Worm (Caenorhabditis elegans) whole organism, mixed stage, embryonic: ENCODE data around the gene nsun-5.
A peak's percentile ranks its signal among the peaks of the same experiment; 100 is the strongest.
"Not testable (repeated sequence)": the region's sequence is repeated elsewhere in the genome, so short reads cannot be mapped to it uniquely, and the experiment has no call there.

Experiments
- M03D4.4 ChIP-seq: sonication (generic microtip); optimal IDR thresholded peaks from 2 replicates; lab custom pipeline; 2017; ENCODE audit warnings: mild to moderate bottlenecking, missing genetic modification characterization, missing compliant biosample characterization
- blmp-1 ChIP-seq: fragments of 150-350 bp; optimal IDR thresholded peaks from 2 replicates; lab custom pipeline; 2014; ENCODE audit warnings: missing biosample characterization, missing genetic modification characterization
- ceh-39 ChIP-seq: fragments of 150-350 bp; optimal IDR thresholded peaks from 2 replicates; lab custom pipeline; 2014; ENCODE audit warnings: missing biosample characterization, missing genetic modification characterization
- ceh-83 ChIP-seq: fragments of 200-800 bp; sonication (Bioruptor generic); optimal IDR thresholded peaks from 2 replicates; lab custom pipeline; 2018; ENCODE audit warnings: mild to moderate bottlenecking, missing genetic modification characterization, missing compliant biosample characterization
- ces-1 ChIP-seq: fragments of 150-350 bp; optimal IDR thresholded peaks from 2 replicates; lab custom pipeline; 2014; ENCODE audit warnings: missing biosample characterization, missing genetic modification reagents, missing genetic modification characterization
- drap-1 ChIP-seq: fragments of 200-800 bp; sonication (Bioruptor generic); optimal IDR thresholded peaks from 3 replicates; lab custom pipeline; 2018; ENCODE audit warnings: mild to moderate bottlenecking, missing genetic modification characterization, missing compliant biosample characterization
- elt-1 ChIP-seq: sonication (generic microtip); optimal IDR thresholded peaks from 2 replicates; lab custom pipeline; 2017; ENCODE audit warnings: missing genetic modification characterization, mild to moderate bottlenecking, missing compliant biosample characterization, antibody characterized with exemption, moderate library complexity, borderline replicate concordance; ENCODE audit not compliant: insufficient read depth
- elt-3 ChIP-seq: fragments of 150-350 bp; optimal IDR thresholded peaks from 2 replicates; lab custom pipeline; 2014; ENCODE audit warnings: missing biosample characterization, missing genetic modification characterization
- flh-1 ChIP-seq: fragments of 200-800 bp; sonication (Bioruptor generic); optimal IDR thresholded peaks from 2 replicates; lab custom pipeline; 2018; ENCODE audit warnings: mild to moderate bottlenecking, missing genetic modification characterization, moderate library complexity, missing compliant biosample characterization
- ham-2 ChIP-seq: fragments of 200-800 bp; sonication (Bioruptor generic); optimal IDR thresholded peaks from 2 replicates; lab custom pipeline; 2018; ENCODE audit warnings: mild to moderate bottlenecking, missing genetic modification characterization, missing compliant biosample characterization
- hlh-1 ChIP-seq: fragments of 150-350 bp; optimal IDR thresholded peaks from 2 replicates; lab custom pipeline; 2014; ENCODE audit warnings: missing biosample characterization, missing genetic modification reagents, missing genetic modification characterization
- lin-13 ChIP-seq: fragments of 150-350 bp; optimal IDR thresholded peaks from 2 replicates; lab custom pipeline; 2014; ENCODE audit warnings: missing biosample characterization, missing genetic modification characterization
- lin-32 ChIP-seq: fragments of 200-800 bp; sonication (Bioruptor generic); optimal IDR thresholded peaks from 2 replicates; lab custom pipeline; 2018; ENCODE audit warnings: mild to moderate bottlenecking, missing genetic modification characterization, missing compliant biosample characterization
- lsy-2 ChIP-seq: fragments of 150-350 bp; optimal IDR thresholded peaks from 2 replicates; lab custom pipeline; 2014; ENCODE audit warnings: missing biosample characterization, missing genetic modification characterization
- mab-5 ChIP-seq: fragments of 150-350 bp; optimal IDR thresholded peaks from 2 replicates; lab custom pipeline; 2014; ENCODE audit warnings: missing biosample characterization, missing genetic modification characterization
- mep-1 ChIP-seq: fragments of 150-350 bp; optimal IDR thresholded peaks from 2 replicates; lab custom pipeline; 2017; ENCODE audit warnings: missing biosample characterization, missing genetic modification reagents, missing genetic modification characterization, inconsistent platforms
- mls-2 ChIP-seq: sonication (generic microtip); optimal IDR thresholded peaks from 2 replicates; lab custom pipeline; 2016; ENCODE audit warnings: mild to moderate bottlenecking, missing genetic modification characterization, moderate library complexity, missing compliant biosample characterization
- nhr-12 ChIP-seq: fragments of 150-350 bp; optimal IDR thresholded peaks from 2 replicates; lab custom pipeline; 2014; ENCODE audit warnings: missing biosample characterization, missing genetic modification characterization
- nhr-237 ChIP-seq: fragments of 150-350 bp; optimal IDR thresholded peaks from 2 replicates; lab custom pipeline; 2014; ENCODE audit warnings: missing biosample characterization, missing genetic modification characterization
- nhr-28 ChIP-seq: fragments of 150-350 bp; optimal IDR thresholded peaks from 2 replicates; lab custom pipeline; 2014; ENCODE audit warnings: missing biosample characterization, missing genetic modification characterization
- pha-4 ChIP-seq: fragments of 150-350 bp; optimal IDR thresholded peaks from 2 replicates; lab custom pipeline; 2018; ENCODE audit warnings: missing biosample characterization, missing genetic modification reagents, missing genetic modification characterization
- sem-2 ChIP-seq: fragments of 200-800 bp; sonication (Bioruptor generic); optimal IDR thresholded peaks from 2 replicates; lab custom pipeline; 2018; ENCODE audit warnings: mild to moderate bottlenecking, missing genetic modification characterization, missing compliant biosample characterization
- snpc-4 ChIP-seq: fragments of 150-350 bp; optimal IDR thresholded peaks from 2 replicates; lab custom pipeline; 2014; ENCODE audit warnings: missing biosample characterization, missing genetic modification characterization
- sptf-1 ChIP-seq: sonication (generic microtip); optimal IDR thresholded peaks from 2 replicates; lab custom pipeline; 2017; ENCODE audit warnings: mild to moderate bottlenecking, missing genetic modification characterization, moderate library complexity, missing compliant biosample characterization
- tbx-8 ChIP-seq: fragments of 200-800 bp; sonication (Bioruptor generic); optimal IDR thresholded peaks from 2 replicates; lab custom pipeline; 2018; ENCODE audit warnings: mild to moderate bottlenecking, missing genetic modification characterization, moderate library complexity, missing compliant biosample characterization
- unc-120 ChIP-seq: sonication (generic microtip); optimal IDR thresholded peaks from 2 replicates; lab custom pipeline; 2017; ENCODE audit warnings: missing genetic modification characterization, missing compliant biosample characterization; ENCODE audit not compliant: poor library complexity, severe bottlenecking
- unc-39 ChIP-seq: fragments of 150-350 bp; optimal IDR thresholded peaks from 2 replicates; lab custom pipeline; 2014; ENCODE audit warnings: missing biosample characterization, missing genetic modification characterization
- unc-62 ChIP-seq: fragments of 150-350 bp; optimal IDR thresholded peaks from 2 replicates; lab custom pipeline; 2014; ENCODE audit warnings: missing biosample characterization, missing genetic modification reagents, missing genetic modification characterization
- zip-8 ChIP-seq: fragments of 150-350 bp; optimal IDR thresholded peaks from 2 replicates; lab custom pipeline; 2014; ENCODE audit warnings: missing biosample characterization, missing genetic modification characterization

nsun-5 gene

DNA sequence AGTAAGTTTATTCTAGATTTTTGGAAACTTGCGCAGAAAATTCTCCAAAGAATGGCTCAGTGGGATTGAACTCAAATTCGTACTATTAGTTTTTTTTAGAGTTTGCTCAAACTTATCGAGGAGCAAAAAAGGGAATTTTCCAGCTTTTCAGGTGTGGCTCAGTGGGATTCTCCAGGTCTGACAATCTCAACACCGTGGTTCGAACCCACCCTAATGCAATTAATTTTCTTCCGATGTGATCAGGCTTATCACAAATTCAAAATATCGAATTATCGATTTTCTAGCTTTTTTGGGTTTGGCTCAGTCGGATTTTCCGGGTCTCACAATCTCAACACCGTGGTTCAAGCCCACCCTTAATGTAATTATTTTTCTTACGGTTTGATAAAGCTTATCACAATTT, 3.0 kb upstream of the nsun-5 start:
- TF ChIP-seq tbx-8 (no peak), sem-2 (no peak), ceh-83 (GFP tag; lab: Kevin White, UChicago) (no peak), ham-2 (GFP tag; lab: Kevin White, UChicago) (no peak), elt-1 (tag; lab: Kevin White, UChicago) (no peak), unc-62 (no peak), snpc-4 (tag; lab: Kevin White, UChicago) (no peak), ceh-39 (tag; lab: Kevin White, UChicago) (no peak)

DNA sequence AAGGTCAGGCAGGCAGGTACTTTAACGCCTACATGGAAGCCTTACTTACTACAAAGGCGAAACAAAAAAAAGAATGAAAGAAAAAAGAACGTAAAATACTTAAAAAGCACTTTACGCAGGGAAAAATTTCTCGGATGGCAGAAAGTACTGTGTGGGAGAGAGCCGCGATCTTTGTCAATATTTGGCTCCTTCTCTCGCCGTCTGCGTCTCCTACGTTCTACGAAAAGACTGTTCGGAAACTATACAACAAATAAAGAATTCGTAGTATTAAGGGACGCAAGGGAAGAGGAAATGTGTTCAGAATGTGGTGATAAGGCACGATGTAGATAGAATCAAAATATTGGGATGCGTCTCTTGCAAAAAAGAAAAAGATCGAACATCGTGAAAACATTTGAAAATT, 2.3 kb upstream of the nsun-5 start:
- TF ChIP-seq lsy-2 (tag; lab: Kevin White, UChicago) (no peak), mls-2 (no peak), ceh-39 (tag; lab: Kevin White, UChicago) (no peak), pha-4 (tag; lab: Kevin White, UChicago) (peak; percentile 84), lin-13 (tag; lab: Kevin White, UChicago) (no peak)

ce11 chrII:14968275-14968674, 1.1 kb upstream of the nsun-5 start:
- TF ChIP-seq lin-13 (tag; lab: Kevin White, UChicago) (no peak), lsy-2 (tag; lab: Kevin White, UChicago) (no peak), unc-120 (no peak), drap-1 (no peak), ceh-83 (GFP tag; lab: Kevin White, UChicago) (no peak), ceh-39 (tag; lab: Kevin White, UChicago) (no peak), elt-3 (no peak), ham-2 (GFP tag; lab: Kevin White, UChicago) (no peak), lin-32 (no peak), nhr-28 (tag; lab: Kevin White, UChicago) (no peak), pha-4 (tag; lab: Kevin White, UChicago) (no peak)

DNA sequence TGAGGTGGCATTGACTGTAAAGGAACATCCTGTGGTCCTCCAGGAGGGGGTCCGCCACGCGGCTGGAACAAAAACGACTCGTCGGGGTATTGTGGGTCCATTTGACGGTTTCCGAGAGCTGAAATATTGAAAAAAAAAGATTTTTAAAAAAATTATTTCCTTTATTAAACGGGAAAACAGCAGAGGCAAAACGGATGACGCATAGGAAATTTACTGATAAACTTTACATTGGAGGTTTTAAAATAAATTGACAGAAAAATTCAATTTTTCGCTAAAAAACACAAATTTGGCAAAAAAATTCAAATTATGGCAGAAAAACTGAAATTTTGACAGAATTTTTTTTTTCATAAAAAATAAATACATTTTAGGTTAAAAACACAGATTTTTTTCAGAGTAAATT, 14.5 kb downstream of the nsun-5 start, which contains the start of gene Y53F4B.5:
Y53F4B.5 (minus strand) TSS at position 101 of the 400 bp plus-strand sequence.
- TF ChIP-seq ces-1 (GFP tag; lab: Kevin White, UChicago): no peak
- TF ChIP-seq nhr-28 (tag; lab: Kevin White, UChicago): no peak
- TF ChIP-seq ham-2 (GFP tag; lab: Kevin White, UChicago): no peak
- no peak for TF ChIP-seq blmp-1 (tag; lab: Kevin White, UChicago)
- TF ChIP-seq unc-39 (tag; lab: Kevin White, UChicago): no peak
- no peak for TF ChIP-seq flh-1 (GFP tag; lab: Kevin White, UChicago)
- no peak for TF ChIP-seq ceh-39 (tag; lab: Kevin White, UChicago)
- TF ChIP-seq pha-4 (tag; lab: Kevin White, UChicago): no peak
- TF ChIP-seq sem-2: no peak

DNA sequence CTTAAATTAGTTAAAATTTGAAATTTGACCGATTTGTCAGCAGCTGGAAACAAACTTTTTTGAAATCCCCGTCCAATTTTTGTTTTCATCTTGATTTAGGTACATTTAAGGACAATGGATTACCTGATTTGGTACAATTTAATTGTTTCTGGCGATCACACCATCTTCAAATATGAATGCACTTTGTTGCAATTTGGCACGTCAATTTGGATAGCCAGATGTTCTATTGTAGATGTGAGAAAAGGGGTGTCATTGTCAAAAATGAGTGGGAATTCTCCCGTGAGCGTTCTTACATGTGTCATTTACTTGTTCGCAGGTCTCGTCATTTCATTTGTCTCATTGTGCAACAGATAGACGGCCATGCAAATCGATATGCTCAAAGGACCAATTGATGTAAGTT, 18.8 kb downstream of the nsun-5 start, which contains the start of gene Y53F4B.43:
Y53F4B.43 (plus strand) TSS at position 301 of the 400 bp plus-strand sequence.
- not testable (repeated sequence) for TF ChIP-seq mab-5; sptf-1 (tag; lab: Kevin White, UChicago); zip-8

- not testable (repeated sequence) for TF ChIP-seq nhr-28 (tag; lab: Kevin White, UChicago); nhr-237 (tag; lab: Kevin White, UChicago); drap-1
- TF ChIP-seq, all 35 proteins: peak for 0; not testable (repeated sequence) for 35
Measured at ce11 chrII:14992598-14992997, 23.2 kb downstream of the nsun-5 start, which contains the start of gene Y53F4B.7. TSS of gene Y53F4B.7 (plus strand) at chrII:14992898.

DNA sequence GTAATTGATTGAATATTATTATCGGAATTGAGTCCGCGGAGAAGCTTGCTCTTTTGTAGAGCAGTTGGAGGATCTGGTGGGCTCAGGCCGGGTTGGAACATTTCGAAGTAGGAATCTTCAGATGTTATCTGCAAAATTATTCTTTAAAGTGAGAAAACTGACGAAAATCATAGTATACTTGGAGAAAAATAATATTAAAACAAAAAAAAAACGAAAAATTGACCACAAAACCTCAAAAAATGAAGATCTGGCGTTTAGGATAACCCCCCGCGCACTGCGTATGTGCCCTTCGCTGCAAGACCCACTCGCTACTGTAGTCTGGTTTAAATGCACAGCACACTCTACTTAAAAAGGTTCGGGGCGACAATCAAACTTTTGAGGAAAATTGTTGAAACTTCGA, 34.0 kb downstream of the nsun-5 start, which contains the start of gene Y53F4B.10:
Y53F4B.10 (minus strand) TSS at position 101 of the 400 bp plus-strand sequence.
- TF ChIP-seq M03D4.4 (tag; lab: Kevin White, UChicago) (no peak), mls-2 (no peak), lsy-2 (tag; lab: Kevin White, UChicago) (no peak), snpc-4 (tag; lab: Kevin White, UChicago) (no peak), mep-1 (tag; lab: Kevin White, UChicago) (no peak), hlh-1 (tag; lab: Kevin White, UChicago) (no peak), ces-1 (GFP tag; lab: Kevin White, UChicago) (no peak), nhr-28 (tag; lab: Kevin White, UChicago) (no peak), mab-5 (no peak), unc-120 (no peak), nhr-12 (tag; lab: Kevin White, UChicago) (no peak)
